Worm (Caenorhabditis elegans) whole organism, young adult: Measurements from ENCODE around the gene nsy-7.

ENCODE experiments used
- F49E8.2 ChIP-seq: sonication (generic microtip); optimal IDR thresholded peaks from 3 replicates; lab custom pipeline; 2017; ENCODE audit warnings: missing genetic modification characterization, mild to moderate bottlenecking, missing compliant biosample characterization, antibody characterized with exemption, moderate library complexity; ENCODE audit not compliant: insufficient read depth
- athp-1 ChIP-seq: sonication (generic microtip); optimal IDR thresholded peaks from 2 replicates; lab custom pipeline; 2017; ENCODE audit warnings: mild to moderate bottlenecking, missing genetic modification characterization, missing compliant biosample characterization
- dpff-1 ChIP-seq: sonication (generic microtip); optimal IDR thresholded peaks from 2 replicates; lab custom pipeline; 2017; ENCODE audit warnings: mild to moderate bottlenecking, missing genetic modification characterization, missing compliant biosample characterization

- TF ChIP-seq F49E8.2 (tag; lab: Kevin White, UChicago), result no peak
- no peak for TF ChIP-seq athp-1 (tag; lab: Kevin White, UChicago)
- TF ChIP-seq dpff-1 (tag; lab: Kevin White, UChicago), result no peak
Measured at ce11 chrIV:8053955-8054354, 32.5 kb downstream of the nsy-7 start.
